Worm (Caenorhabditis elegans) whole organism, dauer: ENCODE results near the gene fbxb-33.

ENCODE experiments used
- unc-62 ChIP-seq: sonication (generic microtip); optimal IDR thresholded peaks from 2 replicates; lab custom pipeline; 2017; ENCODE audit warnings: missing biosample characterization, missing genetic modification reagents, missing genetic modification characterization

fbxb-33 gene

DNA sequence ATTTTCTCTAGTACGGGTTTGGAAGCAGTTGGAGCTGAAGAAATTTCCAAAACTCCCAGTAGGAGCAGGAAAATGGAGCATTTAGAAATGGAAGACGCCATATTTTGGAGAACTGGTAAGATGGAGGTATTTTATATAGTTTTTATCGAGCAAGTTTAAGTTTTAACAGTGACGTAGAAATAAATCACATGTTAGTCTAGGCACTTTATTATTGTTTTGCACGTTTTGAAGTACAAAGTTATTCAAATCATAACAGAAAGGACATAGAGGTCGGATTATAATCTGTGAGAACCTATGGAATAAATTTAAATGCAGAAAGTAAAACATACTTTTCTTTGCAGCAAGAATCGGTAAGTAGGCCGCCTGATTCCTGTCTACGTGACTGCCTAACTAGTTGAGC lies 16.6 kb downstream of the fbxb-33 start, which contains the start of gene F19B10.6:
F19B10.6 (minus strand) TSS at position 101 of the 400 bp plus-strand sequence.
- no peak for TF ChIP-seq unc-62 (GFP tag; lab: Kevin White, UChicago)

ce11 chrII:3664470-3664869 lies 17.3 kb downstream of the fbxb-33 start, which contains the start of gene F19B10.3:
Gene F19B10.3, plus strand, starts transcription at chrII:3664770.
- no peak for TF ChIP-seq unc-62 (GFP tag; lab: Kevin White, UChicago)

- no peak for TF ChIP-seq unc-62 (GFP tag; lab: Kevin White, UChicago)
Measured at ce11 chrII:3665181-3665580, 18.0 kb downstream of the fbxb-33 start.

- TF ChIP-seq unc-62 (GFP tag; lab: Kevin White, UChicago): no peak
Measured at ce11 chrII:3669315-3669714, 22.1 kb downstream of the fbxb-33 start, which contains the start of gene srx-97. Gene srx-97, minus strand, starts transcription at chrII:3669415.

ce11 chrII:3670956-3671355 lies 23.7 kb downstream of the fbxb-33 start, which contains the start of gene srx-98:
Gene srx-98, minus strand, starts transcription at chrII:3671056.
- TF ChIP-seq unc-62 (GFP tag; lab: Kevin White, UChicago): no peak

DNA sequence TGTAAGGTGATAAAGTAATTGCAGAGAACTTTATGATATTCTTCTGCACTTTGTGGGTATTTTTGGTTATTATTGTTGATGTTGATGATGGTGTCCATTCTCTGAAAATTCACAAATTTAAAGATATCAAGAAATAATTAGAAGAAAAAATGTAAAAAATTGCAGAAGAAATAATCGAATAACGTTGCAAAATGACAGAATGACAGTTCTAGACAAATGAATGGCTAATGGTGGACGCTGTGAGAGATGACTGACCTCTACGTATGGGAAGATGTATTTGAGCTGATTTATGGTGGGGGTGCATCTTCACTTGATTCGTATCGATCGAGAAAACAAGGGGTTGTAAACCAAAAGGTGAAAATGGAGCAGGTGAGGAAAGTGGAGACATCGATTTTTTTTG lies 26.3 kb downstream of the fbxb-33 start, which contains the start of gene sea-1:
sea-1 (minus strand) TSS at position 101 of the 400 bp plus-strand sequence.
- TF ChIP-seq unc-62 (GFP tag; lab: Kevin White, UChicago): no peak

ce11 chrII:3675176-3675575 lies 28.0 kb downstream of the fbxb-33 start, which contains the start of gene F19B10.2:
Gene F19B10.2, plus strand, starts transcription at chrII:3675476.
- TF ChIP-seq unc-62 (GFP tag; lab: Kevin White, UChicago): no peak

DNA sequence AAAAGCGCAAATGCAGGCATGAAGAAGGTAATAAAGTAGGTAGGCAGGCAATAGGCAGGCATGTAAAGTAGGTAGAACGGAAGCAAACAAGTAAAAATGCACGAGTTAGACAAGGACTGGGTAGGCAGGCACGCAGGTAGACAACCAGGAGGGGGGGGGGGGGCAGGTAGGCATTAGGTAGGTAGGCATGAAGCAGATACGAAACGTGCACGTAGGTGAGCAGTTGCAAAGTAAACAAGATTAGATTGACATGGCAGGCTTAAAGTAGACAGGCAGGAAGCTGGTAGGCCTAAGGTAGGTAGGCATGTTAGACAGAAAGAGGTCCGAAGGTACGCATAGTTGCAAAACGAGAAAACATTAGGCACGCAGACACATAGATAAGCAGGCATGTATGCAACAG lies 31.8 kb downstream of the fbxb-33 start:
- TF ChIP-seq unc-62 (GFP tag; lab: Kevin White, UChicago): no peak

ce11 chrII:3680366-3680765 lies 33.2 kb downstream of the fbxb-33 start:
- TF ChIP-seq unc-62 (GFP tag; lab: Kevin White, UChicago): no peak

- TF ChIP-seq unc-62 (GFP tag; lab: Kevin White, UChicago): no peak
Measured at ce11 chrII:3681365-3682083, 34.3 kb downstream of the fbxb-33 start, which contains the start of gene F19B10.10. Gene F19B10.10, minus strand, starts transcription at chrII:3681415.

- TF ChIP-seq unc-62 (GFP tag; lab: Kevin White, UChicago): no peak
Measured at ce11 chrII:3682770-3683234, 35.6 kb downstream of the fbxb-33 start, which contains the start of gene F19B10.1. Gene F19B10.1, plus strand, starts transcription at chrII:3683184.

ce11 chrII:3684487-3685067 lies 37.4 kb downstream of the fbxb-33 start:
- TF ChIP-seq unc-62 (GFP tag; lab: Kevin White, UChicago): no peak

DNA sequence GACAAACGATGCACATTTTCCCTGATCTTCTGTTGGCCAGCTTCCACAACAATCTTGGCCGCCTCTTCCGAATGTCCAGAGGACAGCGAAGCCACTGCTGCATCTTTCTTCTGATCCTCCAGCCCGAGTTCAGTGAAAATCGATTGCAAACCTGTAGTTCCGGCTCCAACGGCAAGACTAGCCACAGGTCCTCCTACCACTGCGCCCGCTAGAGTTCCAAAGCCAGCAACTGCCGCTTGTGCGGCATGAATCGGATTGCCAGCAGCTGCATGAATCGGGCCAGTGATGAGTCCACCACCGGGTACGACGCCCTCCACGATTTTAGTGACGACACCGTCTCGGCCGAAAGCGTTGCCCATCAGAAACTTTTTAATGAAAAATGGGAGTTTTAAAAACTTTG lies 41.1 kb downstream of the fbxb-33 start, which contains the start of gene ifas-1:
ifas-1 (minus strand) TSS at position 387 of the 400 bp plus-strand sequence.
- TF ChIP-seq unc-62 (GFP tag; lab: Kevin White, UChicago): no peak

ce11 chrII:3690646-3691045 lies 43.4 kb downstream of the fbxb-33 start, which contains the start of gene srx-101:
Gene srx-101, minus strand, starts transcription at chrII:3690746.
- TF ChIP-seq unc-62 (GFP tag; lab: Kevin White, UChicago): no peak

DNA sequence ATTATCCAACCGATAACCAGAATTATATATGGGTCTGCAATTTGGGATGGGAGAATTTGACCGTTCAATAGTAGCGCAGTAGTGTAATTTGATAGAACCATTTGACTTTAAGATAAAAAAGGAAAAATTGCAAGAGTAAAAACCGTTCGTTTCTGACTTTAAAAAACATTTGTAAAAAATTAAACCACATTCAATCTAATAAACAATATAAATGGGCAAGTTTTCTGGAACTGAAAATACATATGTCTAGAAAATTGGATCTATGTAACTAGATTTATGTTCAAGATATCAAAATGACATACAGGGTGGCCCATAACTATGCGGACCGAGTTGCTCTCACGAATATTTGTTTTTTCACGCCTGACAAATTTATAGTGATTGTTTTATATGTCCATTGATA lies 47.5 kb downstream of the fbxb-33 start, which contains the start of gene srx-102:
srx-102 (minus strand) TSS at position 101 of the 400 bp plus-strand sequence.
- TF ChIP-seq unc-62 (GFP tag; lab: Kevin White, UChicago): no peak
